Fruit fly (Drosophila melanogaster): ENCODE results near the gene Lam.

The Lam gene

dm6 chr2L:5546518-5547287 lies 4.4 kb downstream of the Lam start, which contains the start of gene Oscillin (continued):
- no peak for TF ChIP-seq prd (optimal IDR thresholded peaks at IDR 0.05)
- TF ChIP-seq prd (GFP tag; IDR thresholded peaks at IDR 0.05) = peak; percentile 79
- no peak for TF ChIP-seq tio (GFP tag; optimal IDR thresholded peaks at IDR 0.05)
- peak; percentile 56 for TF ChIP-seq salm (tag; optimal IDR thresholded peaks at IDR 0.05)
- no peak for TF ChIP-seq jumu (GFP tag; optimal IDR thresholded peaks at IDR 0.05)
- TF ChIP-seq bowl (GFP tag; IDR thresholded peaks at IDR 0.05) = no peak
- TF ChIP-seq CG10959 (GFP tag; IDR thresholded peaks at IDR 0.05) = peak; percentile 24; the same call in 1 of the 2 replicates
- TF ChIP-seq jing (GFP tag; optimal IDR thresholded peaks at IDR 0.05) = no peak
- no peak for TF ChIP-seq da (GFP tag; optimal IDR thresholded peaks at IDR 0.05)
- TF ChIP-seq CG1603 (tag; optimal IDR thresholded peaks at IDR 0.05) = no peak
- TF ChIP-seq h (optimal IDR thresholded peaks at IDR 0.05) = no peak
- peak; percentile 58 for TF ChIP-seq gem (tag; optimal IDR thresholded peaks at IDR 0.05)
- no peak for TF ChIP-seq Lim3 (GFP tag; IDR thresholded peaks at IDR 0.05)
- TF ChIP-seq p53 (GFP tag; optimal IDR thresholded peaks at IDR 0.05) = no peak
- no peak for TF ChIP-seq vfl (GFP tag; optimal IDR thresholded peaks at IDR 0.05)
- peak; percentile 17 for TF ChIP-seq CG33557 (GFP tag; optimal IDR thresholded peaks at IDR 0.05)
- TF ChIP-seq CG15514 (GFP tag; optimal IDR thresholded peaks at IDR 0.05) = peak; percentile 61
- peak; percentile 13 for TF ChIP-seq Dad (GFP tag; optimal IDR thresholded peaks at IDR 0.05)
- TF ChIP-seq pnt (GFP tag; optimal IDR thresholded peaks at IDR 0.05) = no peak
- peak; percentile 67 for TF ChIP-seq onecut (GFP tag; IDR thresholded peaks at IDR 0.05)
- no peak for TF ChIP-seq run (tag; optimal IDR thresholded peaks at IDR 0.05)
- TF ChIP-seq tll (GFP tag; optimal IDR thresholded peaks at IDR 0.05) = no peak
- TF ChIP-seq CG11560 (tag; IDR thresholded peaks at IDR 0.05) = no peak
- peak; percentile 91 for TF ChIP-seq CG17359 (tag; optimal IDR thresholded peaks at IDR 0.05)
- TF ChIP-seq CHES-1-like (GFP tag; optimal IDR thresholded peaks at IDR 0.05) = no peak
- TF ChIP-seq CG13123 (GFP tag; optimal IDR thresholded peaks at IDR 0.05) = peak; percentile 4
- peak; percentile 28; the same call in 1 of the 2 replicates for TF ChIP-seq Poxn (GFP tag; IDR thresholded peaks at IDR 0.05)
- TF ChIP-seq mld (GFP tag; IDR thresholded peaks at IDR 0.05; ENCODE audit: partially characterized antibody) = peak; percentile 88
- TF ChIP-seq CG7556 (GFP tag; optimal IDR thresholded peaks at IDR 0.05) = peak; percentile 86
- peak; percentile 83 for TF ChIP-seq CG10267 (tag; optimal IDR thresholded peaks at IDR 0.05)
- TF ChIP-seq CG7357 (GFP tag; IDR thresholded peaks at IDR 0.05) = no peak; the same call in 2 of the 3 replicates
- 0 out of 2 replicates have a peak, but pooled peaks have one; percentile 4 for TF ChIP-seq CG4360 (GFP tag; IDR thresholded peaks at IDR 0.05)
- peak; percentile 33 for TF ChIP-seq CG34376 (GFP tag; optimal IDR thresholded peaks at IDR 0.05)
- no peak for TF ChIP-seq CG16863 (GFP tag; optimal IDR thresholded peaks at IDR 0.05)
- TF ChIP-seq CG3995 (GFP tag; optimal IDR thresholded peaks at IDR 0.05) = no peak
- TF ChIP-seq CG5245 (GFP tag; optimal IDR thresholded peaks at IDR 0.05) = peak; percentile 67
- 0 out of 4 replicates have a peak, but pooled peaks have one; percentile 53 for TF ChIP-seq Gug (GFP tag; IDR thresholded peaks at IDR 0.05)
- TF ChIP-seq Mrtf (GFP tag; IDR thresholded peaks at IDR 0.05) = peak; percentile 75; the same call in 1 of the 3 replicates
- peak; percentile 58 for TF ChIP-seq CG10654 (GFP tag; optimal IDR thresholded peaks at IDR 0.05)
- TF ChIP-seq Oli (tag; optimal IDR thresholded peaks at IDR 0.05) = peak; percentile 29
- TF ChIP-seq sd (tag; optimal IDR thresholded peaks at IDR 0.05) = peak; percentile 91
- TF ChIP-seq CG8388 (GFP tag; optimal IDR thresholded peaks at IDR 0.05) = peak; percentile 89
- TF ChIP-seq NC2β (GFP tag; optimal IDR thresholded peaks at IDR 0.05) = no peak
- TF ChIP-seq CG4820 (GFP tag; optimal IDR thresholded peaks at IDR 0.05) = peak; percentile 65
- TF ChIP-seq trh (GFP tag; optimal IDR thresholded peaks at IDR 0.05) = peak; percentile 67
- peak; percentile 12 for TF ChIP-seq CG15073 (GFP tag; optimal IDR thresholded peaks at IDR 0.05)
- no peak for TF ChIP-seq Elba2 (GFP tag; optimal IDR thresholded peaks at IDR 0.05)
- peak; percentile 91 for TF ChIP-seq gce (GFP tag; IDR thresholded peaks at IDR 0.05)
- TF ChIP-seq wek (GFP tag; optimal IDR thresholded peaks at IDR 0.05) = no peak
- TF ChIP-seq CG7987 (GFP tag; optimal IDR thresholded peaks at IDR 0.05) = peak; percentile 44

Measured in whole organism, embryonic.